Worm (Caenorhabditis elegans) whole organism, late embryonic: ENCODE measurements around the gene nhr-53.

Experiments used
- C08G9.2 ChIP-seq: sonication (generic microtip); optimal IDR thresholded peaks from 2 replicates; lab custom pipeline; 2016; ENCODE audit warnings: mild to moderate bottlenecking, missing genetic modification characterization, moderate library complexity, missing compliant biosample characterization
- C38D4.7 ChIP-seq: fragments of 200-800 bp; sonication (Bioruptor generic); optimal IDR thresholded peaks from 2 replicates; lab custom pipeline; 2018; ENCODE audit warnings: mild to moderate bottlenecking, missing genetic modification characterization, moderate library complexity, missing compliant biosample characterization
- F13H6.1 ChIP-seq: sonication (generic microtip); optimal IDR thresholded peaks from 2 replicates; lab custom pipeline; 2016; ENCODE audit warnings: missing genetic modification characterization, missing compliant biosample characterization
- K09A11.1 ChIP-seq: sonication (generic microtip); optimal IDR thresholded peaks from 2 replicates; lab custom pipeline; 2017; ENCODE audit warnings: antibody characterized with exemption, mild to moderate bottlenecking, missing genetic modification characterization, missing compliant biosample characterization; ENCODE audit not compliant: insufficient read depth
- Y22D7AL.16 ChIP-seq: sonication (generic microtip); optimal IDR thresholded peaks from 2 replicates; lab custom pipeline; 2016; ENCODE audit warnings: missing genetic modification characterization, missing compliant biosample characterization
- ahr-1 ChIP-seq: sonication (generic microtip); optimal IDR thresholded peaks from 2 replicates; lab custom pipeline; 2016; ENCODE audit warnings: missing genetic modification characterization, missing compliant biosample characterization
- ceh-14 ChIP-seq: sonication (generic microtip); optimal IDR thresholded peaks from 2 replicates; lab custom pipeline; 2016; ENCODE audit warnings: missing genotype, missing genetic modification characterization, missing compliant biosample characterization
- ceh-19 ChIP-seq: fragments of 200-800 bp; sonication (Bioruptor generic); optimal IDR thresholded peaks from 2 replicates; lab custom pipeline; 2018; ENCODE audit warnings: mild to moderate bottlenecking, missing genetic modification characterization, missing compliant biosample characterization
- ceh-2 ChIP-seq: sonication (generic microtip); optimal IDR thresholded peaks from 2 replicates; lab custom pipeline; 2016; ENCODE audit warnings: missing genotype, missing genetic modification characterization, missing compliant biosample characterization
- ceh-22 ChIP-seq: sonication (generic microtip); optimal IDR thresholded peaks from 2 replicates; lab custom pipeline; 2017; ENCODE audit warnings: missing biosample characterization, missing genetic modification characterization
- ceh-24 ChIP-seq: sonication (generic microtip); optimal IDR thresholded peaks from 2 replicates; lab custom pipeline; 2016; ENCODE audit warnings: mild to moderate bottlenecking, missing genetic modification characterization, missing compliant biosample characterization
- ceh-30 ChIP-seq: fragments of 150-350 bp; optimal IDR thresholded peaks from 2 replicates; lab custom pipeline; 2014; ENCODE audit warnings: missing biosample characterization, missing genetic modification characterization
- ceh-31 ChIP-seq: sonication (generic microtip); optimal IDR thresholded peaks from 2 replicates; lab custom pipeline; 2016; ENCODE audit warnings: missing genetic modification characterization, missing compliant biosample characterization
- ceh-34 ChIP-seq: sonication (generic microtip); optimal IDR thresholded peaks from 2 replicates; lab custom pipeline; 2016; ENCODE audit warnings: mild to moderate bottlenecking, missing genetic modification characterization, missing compliant biosample characterization
- ceh-45 ChIP-seq: fragments of 200-800 bp; sonication (Bioruptor generic); IDR thresholded peaks from 2 replicates; pipeline ENCODE4 v1.3.6; 2022; ENCODE audit warnings: missing genetic modification reagents, missing genetic modification characterization, missing compliant biosample characterization
- ceh-6 ChIP-seq: fragments of 200-800 bp; sonication (Bioruptor generic); optimal IDR thresholded peaks from 2 replicates; lab custom pipeline; 2018; ENCODE audit warnings: mild to moderate bottlenecking, missing genetic modification characterization, missing compliant biosample characterization
- ceh-9 ChIP-seq: sonication (generic microtip); optimal IDR thresholded peaks from 2 replicates; lab custom pipeline; 2016; ENCODE audit warnings: mild to moderate bottlenecking, missing genetic modification characterization, inconsistent platforms, missing compliant biosample characterization
- dmd-4 ChIP-seq: sonication (generic microtip); optimal IDR thresholded peaks from 2 replicates; lab custom pipeline; 2016; ENCODE audit warnings: borderline replicate concordance, missing genetic modification characterization, missing compliant biosample characterization
- elt-2 ChIP-seq: sonication (generic microtip); optimal IDR thresholded peaks from 2 replicates; lab custom pipeline; 2016; ENCODE audit warnings: missing genetic modification reagents, missing genetic modification characterization, missing compliant biosample characterization
- elt-4 ChIP-seq: sonication (generic microtip); optimal IDR thresholded peaks from 2 replicates; lab custom pipeline; 2016; ENCODE audit warnings: missing genetic modification characterization, missing compliant biosample characterization
- ets-4 ChIP-seq: sonication (generic microtip); optimal IDR thresholded peaks from 2 replicates; lab custom pipeline; 2016; ENCODE audit warnings: missing genetic modification characterization, missing compliant biosample characterization
- eyg-1 ChIP-seq: sonication (generic microtip); optimal IDR thresholded peaks from 2 replicates; lab custom pipeline; 2016; ENCODE audit warnings: missing genotype, missing genetic modification characterization, missing compliant biosample characterization
- fkh-6 ChIP-seq: sonication (generic microtip); optimal IDR thresholded peaks from 2 replicates; lab custom pipeline; 2016; ENCODE audit warnings: missing genetic modification characterization, missing compliant biosample characterization
- hlh-15 ChIP-seq: sonication (generic microtip); optimal IDR thresholded peaks from 2 replicates; lab custom pipeline; 2016; ENCODE audit warnings: missing genetic modification characterization, missing compliant biosample characterization
- hlh-8 ChIP-seq: sonication (generic microtip); optimal IDR thresholded peaks from 2 replicates; lab custom pipeline; 2016; ENCODE audit warnings: missing genotype, missing genetic modification characterization, missing compliant biosample characterization
- lin-11 ChIP-seq: fragments of 200-800 bp; sonication (Bioruptor generic); optimal IDR thresholded peaks from 2 replicates; lab custom pipeline; 2018; ENCODE audit warnings: mild to moderate bottlenecking, missing genetic modification characterization, missing compliant biosample characterization
- mec-3 ChIP-seq: sonication (generic microtip); optimal IDR thresholded peaks from 2 replicates; lab custom pipeline; 2016; ENCODE audit warnings: borderline replicate concordance, missing genetic modification characterization, missing compliant biosample characterization
- nfya-1 ChIP-seq: sonication (generic microtip); optimal IDR thresholded peaks from 2 replicates; lab custom pipeline; 2017; ENCODE audit warnings: missing genetic modification characterization, mild to moderate bottlenecking, missing compliant biosample characterization, antibody characterized with exemption, moderate library complexity
- nhr-11 ChIP-seq: fragments of 150-350 bp; optimal IDR thresholded peaks from 2 replicates; lab custom pipeline; 2014; ENCODE audit warnings: missing biosample characterization, missing genetic modification characterization
- nhr-232 ChIP-seq: sonication (generic microtip); optimal IDR thresholded peaks from 2 replicates; lab custom pipeline; 2016; ENCODE audit warnings: missing genetic modification characterization, missing compliant biosample characterization
- odd-2 ChIP-seq: sonication (generic microtip); optimal IDR thresholded peaks from 2 replicates; lab custom pipeline; 2017; ENCODE audit warnings: antibody characterized with exemption, mild to moderate bottlenecking, missing genetic modification characterization, missing compliant biosample characterization
- pag-3 ChIP-seq: sonication (generic microtip); optimal IDR thresholded peaks from 2 replicates; lab custom pipeline; 2016; ENCODE audit warnings: missing compliant biosample characterization, missing genetic modification characterization, borderline replicate concordance
- pax-1 ChIP-seq: fragments of 150-350 bp; optimal IDR thresholded peaks from 2 replicates; lab custom pipeline; 2014; ENCODE audit warnings: missing biosample characterization, missing genetic modification characterization
- pha-2 ChIP-seq: sonication (generic microtip); optimal IDR thresholded peaks from 2 replicates; lab custom pipeline; 2017; ENCODE audit warnings: mild to moderate bottlenecking, missing genetic modification characterization, missing compliant biosample characterization
- pha-4 ChIP-seq: fragments of 150-350 bp; optimal IDR thresholded peaks from 2 replicates; lab custom pipeline; 2018; ENCODE audit warnings: missing biosample characterization, missing genetic modification reagents, missing genetic modification characterization
- pqm-1 ChIP-seq: sonication (generic microtip); optimal IDR thresholded peaks from 2 replicates; lab custom pipeline; 2016; ENCODE audit warnings: missing genetic modification characterization, missing compliant biosample characterization
- rnt-1 ChIP-seq: sonication (generic microtip); optimal IDR thresholded peaks from 2 replicates; lab custom pipeline; 2016; ENCODE audit warnings: missing genetic modification characterization, missing compliant biosample characterization
- sdc-2 ChIP-seq: sonication (generic microtip); optimal IDR thresholded peaks from 2 replicates; lab custom pipeline; 2016; ENCODE audit warnings: missing genotype, missing genetic modification characterization, missing compliant biosample characterization
- sox-4 ChIP-seq: sonication (generic microtip); optimal IDR thresholded peaks from 2 replicates; lab custom pipeline; 2017; ENCODE audit warnings: mild to moderate bottlenecking, missing genetic modification characterization, inconsistent platforms, missing compliant biosample characterization
- syd-9 ChIP-seq: sonication (generic microtip); optimal IDR thresholded peaks from 2 replicates; lab custom pipeline; 2016; ENCODE audit warnings: mild to moderate bottlenecking, missing genetic modification characterization, moderate library complexity, missing compliant biosample characterization
- ttx-3 ChIP-seq: sonication (generic microtip); optimal IDR thresholded peaks from 2 replicates; lab custom pipeline; 2016; ENCODE audit warnings: missing genetic modification reagents, missing genetic modification characterization, missing compliant biosample characterization
- unc-86 ChIP-seq: sonication (generic microtip); optimal IDR thresholded peaks from 2 replicates; lab custom pipeline; 2016; ENCODE audit warnings: missing genetic modification characterization, missing compliant biosample characterization
- zip-5 ChIP-seq: sonication (generic microtip); optimal IDR thresholded peaks from 2 replicates; lab custom pipeline; 2016; ENCODE audit warnings: missing genetic modification characterization, missing compliant biosample characterization

nhr-53 gene

DNA sequence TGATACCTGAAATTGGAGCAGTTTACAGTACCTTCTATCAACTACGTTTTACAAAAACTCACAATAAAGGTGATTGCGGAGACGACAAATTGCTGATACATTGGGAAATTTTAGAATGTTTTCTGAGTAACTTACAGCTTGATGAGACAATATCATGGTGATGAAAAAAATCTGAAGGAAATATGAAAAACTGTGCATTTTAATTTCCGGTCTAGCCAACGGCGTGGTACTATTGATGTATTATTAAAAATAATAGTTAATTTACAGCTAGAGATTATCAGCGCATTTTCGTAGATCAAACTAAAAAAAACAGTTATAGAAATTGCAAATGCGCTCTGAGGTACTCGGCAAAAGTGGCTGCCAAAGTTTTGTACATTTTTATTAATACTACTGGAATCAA lies 4.1 kb downstream of the nhr-53 start, which contains the start of gene srx-29:
TSS of gene srx-29 (minus strand) at position 101 of the 400 bp plus-strand sequence.
- TF ChIP-seq pha-2 (tag; lab: Kevin White, UChicago) (no peak), ceh-9 (tag; lab: Kevin White, UChicago) (no peak), zip-5 (tag; lab: Kevin White, UChicago) (no peak), Y22D7AL.16 (tag; lab: Kevin White, UChicago) (no peak), lin-11 (tag; lab: Kevin White, UChicago) (no peak), ceh-34 (tag; lab: Kevin White, UChicago) (no peak), C38D4.7 (GFP tag; lab: Kevin White, UChicago) (no peak), eyg-1 (tag; lab: Kevin White, UChicago) (no peak), pqm-1 (tag; lab: Kevin White, UChicago) (no peak), elt-2 (tag; lab: Kevin White, UChicago) (no peak), nhr-11 (tag; lab: Kevin White, UChicago) (no peak), ceh-2 (no peak), ceh-24 (tag; lab: Kevin White, UChicago) (no peak), unc-86 (tag; lab: Kevin White, UChicago) (no peak), sdc-2 (no peak), sox-4 (tag; lab: Kevin White, UChicago) (no peak)
- TF ChIP-seq, all 69 proteins: peak for 0

DNA sequence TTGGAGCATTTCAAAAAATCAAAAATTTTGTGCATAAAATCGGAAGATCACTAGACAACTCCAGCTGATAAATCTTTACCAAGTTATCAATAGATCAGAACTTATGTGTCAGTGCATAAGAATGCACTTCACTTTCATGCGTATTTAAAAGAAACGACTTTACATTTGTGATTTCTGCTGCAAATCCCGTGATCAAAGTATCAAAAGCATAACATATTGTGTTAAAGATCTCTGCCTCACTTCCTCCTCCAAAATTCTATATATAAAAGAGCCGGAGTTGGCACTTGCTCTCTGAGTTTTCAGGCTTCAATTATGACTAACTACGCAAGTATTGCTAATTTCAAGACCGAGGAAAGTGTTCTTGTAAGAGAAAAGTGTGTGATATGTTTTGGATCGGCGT lies 8.5 kb downstream of the nhr-53 start, which contains the start of gene nhr-198:
TSS of gene nhr-198 (plus strand) at position 313 of the 400 bp plus-strand sequence.
- TF ChIP-seq dmd-4 (tag; lab: Kevin White, UChicago) (no peak), ceh-31 (no peak), ceh-30 (tag; lab: Kevin White, UChicago) (no peak), pag-3 (tag; lab: Kevin White, UChicago) (no peak), fkh-6 (tag; lab: Kevin White, UChicago) (no peak), hlh-15 (tag; lab: Kevin White, UChicago) (no peak), ceh-19 (GFP tag; lab: Kevin White, UChicago) (no peak), ceh-6 (no peak), C08G9.2 (no peak), F13H6.1 (no peak), ceh-24 (tag; lab: Kevin White, UChicago) (no peak), nfya-1 (tag; lab: Kevin White, UChicago) (no peak), rnt-1 (tag; lab: Kevin White, UChicago) (no peak), K09A11.1 (tag; lab: Kevin White, UChicago) (no peak), odd-2 (tag; lab: Kevin White, UChicago) (no peak), elt-4 (tag; lab: Kevin White, UChicago) (no peak), ceh-45 (GFP tag; lab: Robert Waterston, UW) (no peak), ceh-22 (no peak), syd-9 (no peak)

DNA sequence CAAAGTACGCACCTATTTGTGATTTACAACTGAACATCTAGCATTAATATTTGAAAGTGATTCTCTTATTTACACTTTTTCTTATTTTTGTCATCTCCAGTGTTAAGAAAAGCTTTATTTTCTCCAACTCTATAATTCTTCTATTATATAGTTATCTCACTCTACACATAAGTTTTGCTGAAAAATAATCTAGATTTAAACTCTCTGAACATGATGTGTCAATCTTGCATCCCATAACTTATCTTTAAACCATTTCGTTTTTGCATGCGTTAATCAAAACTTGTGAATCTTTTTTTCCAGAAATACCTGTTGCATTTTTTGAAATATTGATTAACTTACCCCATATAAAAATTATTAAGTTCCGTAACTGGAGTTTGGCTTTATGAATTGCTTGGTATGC lies 12.2 kb downstream of the nhr-53 start, which contains the start of gene nhr-268:
TSS of gene nhr-268 (plus strand) at position 301 of the 400 bp plus-strand sequence.
- TF ChIP-seq ahr-1 (tag; lab: Kevin White, UChicago) (no peak), ttx-3 (tag; lab: Kevin White, UChicago) (no peak), ets-4 (tag; lab: Kevin White, UChicago) (no peak), pax-1 (tag; lab: Kevin White, UChicago) (no peak), hlh-8 (no peak), C38D4.7 (GFP tag; lab: Kevin White, UChicago) (no peak), pqm-1 (tag; lab: Kevin White, UChicago) (no peak), ceh-2 (no peak), ceh-14 (tag; lab: Kevin White, UChicago) (no peak), pha-4 (tag; lab: Kevin White, UChicago) (no peak), ceh-31 (no peak), elt-4 (tag; lab: Kevin White, UChicago) (no peak), mec-3 (tag; lab: Kevin White, UChicago) (no peak), ceh-6 (no peak), nhr-232 (tag; lab: Kevin White, UChicago) (no peak), ceh-45 (GFP tag; lab: Robert Waterston, UW) (no peak)
